Fruit fly (Drosophila melanogaster): ENCODE data around the gene CG33177.
A peak's percentile ranks its signal among the peaks of the same experiment; 100 is the strongest.

The CG33177 gene

DNA sequence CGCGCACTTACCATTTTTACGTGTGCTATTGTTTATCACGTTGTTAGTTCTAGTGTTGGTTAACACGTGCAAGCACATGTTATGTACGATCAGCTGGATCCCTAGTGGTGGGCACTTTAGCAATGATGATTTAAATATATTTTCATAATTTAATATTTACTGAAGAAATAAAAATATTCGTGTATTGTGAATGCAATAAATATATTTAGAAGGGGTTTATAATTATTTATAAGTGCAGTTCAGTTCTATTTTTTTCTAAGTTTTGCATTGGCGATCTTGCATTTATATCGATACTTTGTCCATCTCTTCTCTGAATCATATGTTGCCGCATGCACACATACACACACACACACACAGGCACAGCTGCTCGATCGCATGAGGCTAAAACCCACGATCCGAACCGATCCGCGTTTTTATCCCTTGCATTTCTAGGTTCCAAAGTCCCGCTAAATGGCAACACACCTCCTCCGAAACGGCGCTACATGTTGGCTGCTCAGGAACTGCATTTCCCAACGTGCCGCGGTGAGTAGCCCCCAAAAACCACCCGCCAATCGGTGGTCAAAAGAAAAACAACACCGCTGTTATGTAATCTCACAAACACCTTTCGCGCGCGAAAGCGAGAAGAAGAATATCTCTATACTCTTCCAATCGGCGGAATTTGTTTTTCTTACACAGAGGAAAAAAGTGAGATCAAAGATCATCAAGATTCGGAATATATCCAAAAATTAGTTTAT is 4.8 kb downstream of the CG33177 start, which contains the start of the genes CG15027 and Dbct (continued):
- TF ChIP-seq CG4424 (GFP tag; optimal IDR thresholded peaks at IDR 0.05) (peak; percentile 61), tap (tag; optimal IDR thresholded peaks at IDR 0.05) (peak; percentile 48), CG12299 (tag; optimal IDR thresholded peaks at IDR 0.05) (peak; percentile 29), CG9215 (GFP tag; IDR thresholded peaks at IDR 0.05) (peak; percentile 68), Asciz (GFP tag; optimal IDR thresholded peaks at IDR 0.05) (peak; percentile 17), Lim3 (GFP tag; IDR thresholded peaks at IDR 0.05) (no peak), tll (GFP tag; optimal IDR thresholded peaks at IDR 0.05) (no peak), CG10979 (tag; optimal IDR thresholded peaks at IDR 0.05) (peak; percentile 64), CG9932 (GFP tag; IDR thresholded peaks at IDR 0.05) (peak; percentile 82), Fer2 (tag; optimal IDR thresholded peaks at IDR 0.05) (peak; percentile 42), kay (GFP tag; optimal IDR thresholded peaks at IDR 0.05) (peak; percentile 85), PHDP (tag; optimal IDR thresholded peaks at IDR 0.05) (peak; percentile 60), CG8281 (tag; optimal IDR thresholded peaks at IDR 0.05) (peak; percentile 30), ranshi (GFP tag; IDR thresholded peaks at IDR 0.05) (peak; percentile 63; the same call in 1 of the 2 replicates), CG4282 (GFP tag; optimal IDR thresholded peaks at IDR 0.05) (no peak), CG31388 (GFP tag; optimal IDR thresholded peaks at IDR 0.05) (peak; percentile 4), mirr (GFP tag; optimal IDR thresholded peaks at IDR 0.05) (no peak), Dad (GFP tag; optimal IDR thresholded peaks at IDR 0.05) (no peak), CG5245 (GFP tag; optimal IDR thresholded peaks at IDR 0.05) (peak; percentile 16), CG3281 (GFP tag; optimal IDR thresholded peaks at IDR 0.05) (peak; percentile 35), otp (GFP tag; IDR thresholded peaks at IDR 0.05) (no peak), CG13624 (GFP tag; optimal IDR thresholded peaks at IDR 0.05) (no peak), bowl (GFP tag; IDR thresholded peaks at IDR 0.05) (no peak), peb (GFP tag; IDR thresholded peaks at IDR 0.05) (peak; percentile 40; the same call in 1 of the 2 replicates), CG18262 (tag; optimal IDR thresholded peaks at IDR 0.05) (peak; percentile 56), wek (GFP tag; optimal IDR thresholded peaks at IDR 0.05) (no peak), ato (GFP tag; IDR thresholded peaks at IDR 0.05; ENCODE audit: partially characterized antibody) (0 out of 2 replicates have a peak, but pooled peaks have one; percentile 24), CG1233 (GFP tag; optimal IDR thresholded peaks at IDR 0.05) (peak; percentile 58), CG14014 (GFP tag; IDR thresholded peaks at IDR 0.05) (peak; percentile 46; the same call in 1 of the 2 replicates), fd3F (GFP tag; optimal IDR thresholded peaks at IDR 0.05) (peak; percentile 55), CG15514 (GFP tag; optimal IDR thresholded peaks at IDR 0.05) (peak; percentile 33), hkb (optimal IDR thresholded peaks at IDR 0.05) (no peak), hkb (GFP tag; IDR thresholded peaks at IDR 0.05) (peak; percentile 52), CG6683 (GFP tag; optimal IDR thresholded peaks at IDR 0.05) (no peak), sens-2 (GFP tag; IDR thresholded peaks at IDR 0.05) (no peak), CG12236 (GFP tag; optimal IDR thresholded peaks at IDR 0.05) (no peak), HHEX (GFP tag; optimal IDR thresholded peaks at IDR 0.05) (peak; percentile 31), gfzf (GFP tag; optimal IDR thresholded peaks at IDR 0.05) (no peak), tna (GFP tag; IDR thresholded peaks at IDR 0.05; ENCODE audit: partially characterized antibody) (no peak), Elba2 (GFP tag; optimal IDR thresholded peaks at IDR 0.05) (no peak), zf30C (GFP tag; optimal IDR thresholded peaks at IDR 0.05) (peak; percentile 89), Ets65A (GFP tag) (peak; percentile 92), CG4820 (GFP tag; optimal IDR thresholded peaks at IDR 0.05) (peak; percentile 44), Taf1 (GFP tag; IDR thresholded peaks at IDR 0.05) (0 out of 2 replicates have a peak, but pooled peaks have one; percentile 28), lbe (GFP tag; optimal IDR thresholded peaks at IDR 0.05) (peak; percentile 80), CG10959 (GFP tag; IDR thresholded peaks at IDR 0.05) (0 out of 2 replicates have a peak, but pooled peaks have one; percentile 25), Hey (tag; optimal IDR thresholded peaks at IDR 0.05) (no peak), CG9876 (GFP tag; optimal IDR thresholded peaks at IDR 0.05) (no peak), eve (GFP tag; optimal IDR thresholded peaks at IDR 0.05) (peak in 1 of 2 experiments; percentile 82)

Measured in whole organism, embryonic.